Worm (Caenorhabditis elegans) whole organism, L2 larva: Measurements from ENCODE around the gene C29F9.6.

Source experiments
- C34F6.9 ChIP-seq: fragments of 150-350 bp; optimal IDR thresholded peaks from 2 replicates; lab custom pipeline; 2014; ENCODE audit warnings: missing biosample characterization, missing genetic modification characterization
- F13H6.1 ChIP-seq: sonication (generic microtip); optimal IDR thresholded peaks from 2 replicates; lab custom pipeline; 2016; ENCODE audit warnings: missing genetic modification characterization, missing compliant biosample characterization
- R02D3.7 ChIP-seq: fragments of 150-350 bp; optimal IDR thresholded peaks from 2 replicates; lab custom pipeline; 2014; ENCODE audit warnings: missing biosample characterization, missing genetic modification characterization
- ZK546.5 ChIP-seq: sonication (generic microtip); optimal IDR thresholded peaks from 2 replicates; lab custom pipeline; 2017; ENCODE audit warnings: missing biosample characterization, missing genetic modification characterization
- alr-1 ChIP-seq: fragments of 150-350 bp; optimal IDR thresholded peaks from 2 replicates; lab custom pipeline; 2014; ENCODE audit warnings: missing biosample characterization, missing genetic modification characterization
- ama-1 ChIP-seq: fragments of 150-350 bp; optimal IDR thresholded peaks from 2 replicates; lab custom pipeline; 2018; ENCODE audit warnings: inconsistent platforms
- blmp-1 ChIP-seq: sonication (generic microtip); optimal IDR thresholded peaks from 2 replicates; lab custom pipeline; 2017; ENCODE audit warnings: missing genetic modification characterization, mild to moderate bottlenecking, missing compliant biosample characterization, antibody characterized with exemption, moderate library complexity; ENCODE audit not compliant: insufficient read depth
- ceh-16 ChIP-seq: fragments of 150-350 bp; optimal IDR thresholded peaks from 2 replicates; lab custom pipeline; 2014; ENCODE audit warnings: missing biosample characterization, missing genetic modification characterization
- ceh-82 ChIP-seq: fragments of 150-350 bp; optimal IDR thresholded peaks from 2 replicates; lab custom pipeline; 2014; ENCODE audit warnings: missing biosample characterization, missing genetic modification characterization
- crh-2 ChIP-seq: sonication (generic microtip); optimal IDR thresholded peaks from 2 replicates; lab custom pipeline; 2017; ENCODE audit warnings: missing biosample characterization, missing genetic modification characterization
- dmd-4 ChIP-seq: sonication (generic microtip); optimal IDR thresholded peaks from 2 replicates; lab custom pipeline; 2017; ENCODE audit warnings: missing biosample characterization, missing genetic modification characterization
- egl-27 ChIP-seq: sonication (generic microtip); optimal IDR thresholded peaks from 3 replicates; lab custom pipeline; 2017; ENCODE audit warnings: missing biosample characterization, missing genetic modification reagents, missing genetic modification characterization
- elt-1 ChIP-seq: fragments of 150-350 bp; optimal IDR thresholded peaks from 2 replicates; lab custom pipeline; 2014; ENCODE audit warnings: missing biosample characterization, missing genetic modification characterization
- elt-3 ChIP-seq: sonication (generic microtip); optimal IDR thresholded peaks from 2 replicates; lab custom pipeline; 2017; ENCODE audit warnings: missing biosample characterization, missing genetic modification characterization
- fos-1 ChIP-seq: fragments of 150-350 bp; optimal IDR thresholded peaks from 2 replicates; lab custom pipeline; 2014; ENCODE audit warnings: missing biosample characterization, missing genetic modification characterization
- gmeb-1 ChIP-seq: fragments of 150-350 bp; optimal IDR thresholded peaks from 2 replicates; lab custom pipeline; 2014; ENCODE audit warnings: missing biosample characterization, missing genetic modification characterization
- lin-11 ChIP-seq: fragments of 150-350 bp; sonication (generic microtip); optimal IDR thresholded peaks from 2 replicates; lab custom pipeline; 2014; ENCODE audit warnings: missing biosample characterization, missing genetic modification characterization, inconsistent platforms, mixed read lengths
- lin-13 ChIP-seq: fragments of 150-350 bp; optimal IDR thresholded peaks from 2 replicates; lab custom pipeline; 2014; ENCODE audit warnings: missing biosample characterization, missing genetic modification reagents, missing genetic modification characterization
- lin-39 ChIP-seq: fragments of 150-350 bp; optimal IDR thresholded peaks from 2 replicates; lab custom pipeline; 2014; ENCODE audit warnings: missing biosample characterization, missing genetic modification reagents, missing genetic modification characterization
- lsy-2 ChIP-seq, 2 experiments: fragments of 150-350 bp in 1 of 2; sonication (generic microtip) in 1 of 2; optimal IDR thresholded peaks; 2 replicates each; lab custom pipeline; 2014 to 2017; ENCODE audit warnings: missing biosample characterization in 2 of 2, missing genetic modification characterization in 2 of 2
- mab-5 ChIP-seq: fragments of 150-350 bp; optimal IDR thresholded peaks from 2 replicates; lab custom pipeline; 2014; ENCODE audit warnings: missing biosample characterization, missing genetic modification characterization
- mbf-1 ChIP-seq: sonication (generic microtip); optimal IDR thresholded peaks from 2 replicates; lab custom pipeline; 2017; ENCODE audit warnings: missing biosample characterization, missing genetic modification characterization
- mdl-1 ChIP-seq, 2 experiments: fragments of 150-350 bp in 1 of 2; sonication (generic microtip) in 1 of 2; optimal IDR thresholded peaks; 2 replicates each; lab custom pipeline; 2017; ENCODE audit warnings: missing biosample characterization in 2 of 2, missing genetic modification characterization in 2 of 2
- nhr-10 ChIP-seq: sonication (generic microtip); optimal IDR thresholded peaks from 2 replicates; lab custom pipeline; 2017; ENCODE audit warnings: missing biosample characterization, missing genetic modification characterization
- nhr-129 ChIP-seq: fragments of 150-350 bp; optimal IDR thresholded peaks from 2 replicates; lab custom pipeline; 2014; ENCODE audit warnings: missing biosample characterization, missing genetic modification characterization
- nhr-21 ChIP-seq: fragments of 150-350 bp; optimal IDR thresholded peaks from 2 replicates; lab custom pipeline; 2014; ENCODE audit warnings: missing biosample characterization, missing genetic modification characterization
- nhr-25 ChIP-seq: fragments of 150-350 bp; sonication (generic microtip); optimal IDR thresholded peaks from 3 replicates; lab custom pipeline; 2014; ENCODE audit warnings: missing biosample characterization, missing genetic modification characterization
- nhr-77 ChIP-seq: fragments of 150-350 bp; optimal IDR thresholded peaks from 2 replicates; lab custom pipeline; 2014; ENCODE audit warnings: missing biosample characterization, missing genetic modification characterization
- peb-1 ChIP-seq: fragments of 150-350 bp; optimal IDR thresholded peaks from 2 replicates; lab custom pipeline; 2014; ENCODE audit warnings: missing biosample characterization, missing genetic modification characterization
- sem-4 ChIP-seq: fragments of 150-350 bp; optimal IDR thresholded peaks from 2 replicates; lab custom pipeline; 2014; ENCODE audit warnings: missing biosample characterization, missing genetic modification reagents, missing genetic modification characterization
- skn-1 ChIP-seq: sonication (generic microtip); optimal IDR thresholded peaks from 2 replicates; lab custom pipeline; 2017; ENCODE audit warnings: missing biosample characterization, missing genetic modification characterization
- sma-3 ChIP-seq: sonication (generic microtip); optimal IDR thresholded peaks from 2 replicates; lab custom pipeline; 2016; ENCODE audit warnings: missing genetic modification reagents, missing genetic modification characterization, missing compliant biosample characterization
- sma-9 ChIP-seq, 2 experiments: fragments of 150-350 bp in 1 of 2; sonication (generic microtip) in 1 of 2; optimal IDR thresholded peaks; 2 replicates each; lab custom pipeline; 2014 to 2016; ENCODE audit warnings: missing genetic modification characterization in 2 of 2, mild to moderate bottlenecking in 1 of 2, missing biosample characterization in 1 of 2, missing compliant biosample characterization in 1 of 2, missing genetic modification reagents in 1 of 2, moderate library complexity in 1 of 2
- snpc-4 ChIP-seq: fragments of 150-350 bp; optimal IDR thresholded peaks from 2 replicates; lab custom pipeline; 2014; ENCODE audit warnings: missing biosample characterization, missing genetic modification characterization
- unc-39 ChIP-seq: fragments of 150-350 bp; optimal IDR thresholded peaks from 2 replicates; lab custom pipeline; 2014; ENCODE audit warnings: missing biosample characterization, missing genetic modification characterization
- unc-55 ChIP-seq: fragments of 150-350 bp; sonication (generic microtip); optimal IDR thresholded peaks from 3 replicates; lab custom pipeline; 2014; ENCODE audit warnings: missing biosample characterization, missing genetic modification reagents, missing genetic modification characterization
- zag-1 ChIP-seq: fragments of 150-350 bp; optimal IDR thresholded peaks from 2 replicates; lab custom pipeline; 2014; ENCODE audit warnings: missing biosample characterization, missing genetic modification characterization
- ztf-11 ChIP-seq: sonication (generic microtip); optimal IDR thresholded peaks from 2 replicates; lab custom pipeline; 2017; ENCODE audit warnings: missing biosample characterization, missing genetic modification characterization
- ztf-4 ChIP-seq: fragments of 150-350 bp; optimal IDR thresholded peaks from 2 replicates; lab custom pipeline; 2014; ENCODE audit warnings: missing biosample characterization, missing genetic modification characterization

The C29F9.6 gene

DNA sequence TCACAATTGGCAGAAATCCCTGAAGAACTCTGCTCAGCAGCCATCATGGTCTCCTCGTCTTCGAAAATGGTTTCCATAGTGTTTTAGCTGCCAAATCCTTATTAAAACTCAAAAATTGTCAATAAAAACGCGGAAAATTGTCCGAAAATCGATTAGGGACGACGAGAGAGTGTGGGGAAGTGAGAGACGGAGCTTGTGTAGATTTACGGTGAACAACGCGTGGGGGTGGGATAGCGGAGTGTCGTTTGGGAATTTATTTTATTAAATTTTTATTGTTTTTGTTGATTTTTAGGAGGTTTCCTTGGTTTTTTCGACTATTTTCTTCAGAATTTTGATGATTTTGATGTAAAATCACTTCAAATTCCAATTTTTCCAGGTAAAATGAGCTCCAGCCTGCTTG lies 27.5 kb upstream of the C29F9.6 start, which contains the start of the genes F54C4.4 and mrpl-40:
TSS of gene F54C4.4 (minus strand) at position 199 of the 400 bp plus-strand sequence.
TSS of gene mrpl-40 (plus strand) at position 377 of the 400 bp plus-strand sequence.
- TF ChIP-seq C34F6.9 (tag; lab: Kevin White, UChicago) (peak; percentile 73), sem-4 (tag; lab: Kevin White, UChicago) (no peak), mab-5 (tag; lab: Kevin White, UChicago) (peak; percentile 33), sma-9 (GFP tag; optimal IDR thresholded peaks at IDR 0.05; lab: Kevin White, UChicago) (peak; percentile 16), sma-9 (tag; optimal IDR thresholded peaks at IDR 0.05; lab: Kevin White, UChicago) (no peak), lin-13 (GFP tag; lab: Kevin White, UChicago) (peak; percentile 80), lin-11 (tag; lab: Kevin White, UChicago) (peak; percentile 20), ztf-11 (tag; lab: Kevin White, UChicago) (no peak), ceh-16 (tag; lab: Kevin White, UChicago) (peak; percentile 43), snpc-4 (peak; percentile 21), alr-1 (tag; lab: Kevin White, UChicago) (no peak), crh-2 (peak; percentile 64), nhr-129 (tag; lab: Kevin White, UChicago) (peak; percentile 54), blmp-1 (tag; lab: Kevin White, UChicago) (peak; percentile 8), R02D3.7 (tag; lab: Kevin White, UChicago) (peak; percentile 94), unc-55 (GFP tag; lab: Kevin White, UChicago) (peak; percentile 81), sma-3 (peak; percentile 75), gmeb-1 (tag; lab: Kevin White, UChicago) (peak; percentile 73), nhr-25 (tag; lab: Kevin White, UChicago) (peak; percentile 37), F13H6.1 (peak; percentile 56), fos-1 (tag; lab: Kevin White, UChicago) (peak; percentile 33), nhr-21 (tag; lab: Kevin White, UChicago) (peak; percentile 49), ceh-82 (tag; lab: Kevin White, UChicago) (no peak), dmd-4 (tag; lab: Kevin White, UChicago) (no peak), lsy-2 (tag; optimal IDR thresholded peaks at IDR 0.05; lab: Kevin White, UChicago) (peak; percentile 56 to 82), egl-27 (tag; lab: Kevin White, UChicago) (peak; percentile 53)

DNA sequence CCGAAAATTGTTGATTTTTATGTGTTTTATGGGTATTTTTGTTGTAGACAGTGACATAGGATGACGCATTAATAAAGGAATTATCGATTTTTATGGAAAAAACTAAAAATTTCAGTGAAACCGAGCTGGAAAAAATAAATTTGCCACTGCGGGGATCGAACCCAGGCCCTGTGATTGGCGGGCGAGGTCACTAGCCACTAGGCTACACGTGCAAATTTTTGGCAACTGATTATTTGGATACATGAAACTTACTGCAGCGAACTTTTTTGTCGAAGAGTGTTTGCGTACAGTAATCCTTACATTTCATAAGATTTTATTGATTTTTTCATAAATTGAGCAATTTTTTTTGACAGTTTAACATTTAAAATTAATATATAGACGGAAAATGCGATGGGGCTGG lies 25.5 kb upstream of the C29F9.6 start:
- TF ChIP-seq sma-9 (GFP tag; optimal IDR thresholded peaks at IDR 0.05; lab: Kevin White, UChicago) (peak; percentile 5), sma-9 (tag; optimal IDR thresholded peaks at IDR 0.05; lab: Kevin White, UChicago) (no peak), lsy-2 (tag; optimal IDR thresholded peaks at IDR 0.05; lab: Kevin White, UChicago) (peak; percentile 17 to 62), mab-5 (tag; lab: Kevin White, UChicago) (no peak), ztf-11 (tag; lab: Kevin White, UChicago) (no peak), unc-55 (GFP tag; lab: Kevin White, UChicago) (peak; percentile 52), unc-39 (no peak), C34F6.9 (tag; lab: Kevin White, UChicago) (peak; percentile 26), sma-3 (peak; percentile 51), ztf-4 (tag; lab: Kevin White, UChicago) (peak; percentile 47), elt-1 (tag; lab: Kevin White, UChicago) (no peak), ama-1 (lab: Kevin White, UChicago) (peak; percentile 54), alr-1 (tag; lab: Kevin White, UChicago) (no peak), nhr-129 (tag; lab: Kevin White, UChicago) (peak; percentile 48), nhr-77 (peak; percentile 50), zag-1 (tag; lab: Kevin White, UChicago) (no peak), crh-2 (peak; percentile 48), R02D3.7 (tag; lab: Kevin White, UChicago) (peak; percentile 10), gmeb-1 (tag; lab: Kevin White, UChicago) (peak; percentile 45), lin-11 (tag; lab: Kevin White, UChicago) (no peak), fos-1 (tag; lab: Kevin White, UChicago) (peak; percentile 49), nhr-21 (tag; lab: Kevin White, UChicago) (peak; percentile 44), egl-27 (tag; lab: Kevin White, UChicago) (peak; percentile 34), ceh-82 (tag; lab: Kevin White, UChicago) (no peak)

DNA sequence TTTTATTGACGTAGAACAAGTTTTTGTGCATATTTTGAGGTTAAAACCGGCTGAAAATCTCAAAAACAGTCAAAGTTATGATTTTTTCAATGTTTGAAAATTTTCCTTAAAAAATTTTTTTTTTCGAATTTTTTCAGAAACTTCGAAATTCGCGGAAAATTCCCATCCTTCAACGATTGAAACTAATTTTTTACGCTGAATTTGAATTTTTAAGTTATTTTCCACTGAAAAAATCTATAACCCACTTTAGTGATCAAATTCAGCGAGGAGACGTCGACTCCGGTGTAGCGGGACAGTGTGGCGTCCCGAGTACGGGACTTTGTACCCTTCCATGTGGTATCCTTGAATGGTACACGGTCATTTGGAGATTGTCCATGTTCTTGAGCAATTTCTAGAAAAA lies 22.5 kb upstream of the C29F9.6 start:
- no peak for TF ChIP-seq C34F6.9 (tag; lab: Kevin White, UChicago)
- TF ChIP-seq, all 48 proteins: peak for 0

DNA sequence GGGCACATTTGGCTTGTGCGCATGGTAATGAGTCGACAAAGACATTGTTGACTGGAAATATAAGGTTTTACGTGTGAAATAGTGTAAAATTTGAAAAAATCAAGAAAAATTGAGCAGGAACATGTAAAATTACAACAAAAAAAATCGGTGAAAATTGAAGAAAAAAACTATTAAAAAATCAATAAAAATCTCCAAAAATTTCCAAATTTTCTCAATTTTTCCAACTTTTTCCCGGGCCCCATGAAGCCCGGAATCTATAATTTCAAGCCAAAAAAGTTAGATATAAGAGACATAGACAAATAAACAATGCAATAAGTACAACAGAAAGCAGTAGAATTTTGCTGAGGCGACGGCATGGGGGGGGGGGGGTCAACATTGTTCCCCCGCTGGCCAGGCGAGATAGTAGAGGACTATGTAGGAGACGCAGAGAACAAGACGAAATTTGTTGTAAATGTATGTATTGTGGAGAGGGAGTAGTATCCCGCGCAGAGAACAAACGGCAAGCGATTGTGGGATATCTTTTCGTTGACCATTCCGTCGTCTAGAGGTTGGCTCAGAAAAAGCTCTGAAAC lies 19.9 kb upstream of the C29F9.6 start, which contains the start of gene pat-4:
TSS of gene pat-4 (minus strand) at position 51 of the 572 bp plus-strand sequence.
- TF ChIP-seq ztf-11 (tag; lab: Kevin White, UChicago) (no peak), snpc-4 (no peak), unc-39 (no peak), lin-39 (no peak), mab-5 (tag; lab: Kevin White, UChicago) (no peak), nhr-129 (tag; lab: Kevin White, UChicago) (no peak), sem-4 (tag; lab: Kevin White, UChicago) (no peak), fos-1 (tag; lab: Kevin White, UChicago) (no peak), ZK546.5 (tag; lab: Kevin White, UChicago) (no peak), sma-9 (GFP tag; optimal IDR thresholded peaks at IDR 0.05; lab: Kevin White, UChicago) (peak; percentile 36), sma-9 (tag; optimal IDR thresholded peaks at IDR 0.05; lab: Kevin White, UChicago) (no peak), nhr-21 (tag; lab: Kevin White, UChicago) (no peak), skn-1 (tag; lab: Kevin White, UChicago) (no peak), mdl-1 (tag; optimal IDR thresholded peaks at IDR 0.05; lab: Kevin White, UChicago) (no peak), mbf-1 (tag; lab: Kevin White, UChicago) (no peak), lin-11 (tag; lab: Kevin White, UChicago) (no peak), ceh-16 (tag; lab: Kevin White, UChicago) (peak; percentile 38), peb-1 (tag; lab: Kevin White, UChicago) (no peak), C34F6.9 (tag; lab: Kevin White, UChicago) (peak; percentile 20), elt-3 (tag; lab: Kevin White, UChicago) (no peak), R02D3.7 (tag; lab: Kevin White, UChicago) (no peak), nhr-10 (tag; lab: Kevin White, UChicago) (no peak), zag-1 (tag; lab: Kevin White, UChicago) (no peak), dmd-4 (tag; lab: Kevin White, UChicago) (no peak), sma-3 (peak; percentile 29), unc-55 (GFP tag; lab: Kevin White, UChicago) (peak; percentile 17), ztf-4 (tag; lab: Kevin White, UChicago) (no peak), lin-13 (GFP tag; lab: Kevin White, UChicago) (no peak), F13H6.1 (peak; percentile 72)
